Worm (Caenorhabditis elegans) whole organism, L1 larva: ENCODE measurements around the gene otpl-3.

ENCODE experiments used
- C34B4.2 ChIP-seq: sonication (generic microtip); optimal IDR thresholded peaks from 2 replicates; lab custom pipeline; 2017; ENCODE audit warnings: mild to moderate bottlenecking, missing genetic modification characterization, missing compliant biosample characterization
- aha-1 ChIP-seq: fragments of 150-350 bp; optimal IDR thresholded peaks from 2 replicates; lab custom pipeline; 2014; ENCODE audit warnings: missing biosample characterization, missing genetic modification characterization
- ceh-63 ChIP-seq: fragments of 200-800 bp; sonication (Bioruptor generic); optimal IDR thresholded peaks from 2 replicates; lab custom pipeline; 2018; ENCODE audit warnings: mild to moderate bottlenecking, missing genetic modification characterization, missing compliant biosample characterization
- ceh-8 ChIP-seq: fragments of 200-800 bp; sonication (Bioruptor generic); optimal IDR thresholded peaks from 2 replicates; lab custom pipeline; 2018; ENCODE audit warnings: mild to moderate bottlenecking, missing genetic modification characterization, moderate library complexity, missing compliant biosample characterization
- ceh-82 ChIP-seq, 3 experiments: fragments of 150-350 bp in 1 of 3; sonication (generic microtip) in 2 of 3; optimal IDR thresholded peaks; 2 replicates each; lab custom pipeline; 2014 to 2017; ENCODE audit warnings: missing biosample characterization in 3 of 3, missing genetic modification characterization in 3 of 3
- ceh-88 ChIP-seq: fragments of 200-800 bp; sonication (Bioruptor generic); IDR thresholded peaks from 2 replicates; pipeline ENCODE4 v1.3.6; 2022; ENCODE audit warnings: missing genetic modification characterization, missing compliant biosample characterization
- dpl-1 ChIP-seq, 3 experiments: fragments of 150-350 bp in 2 of 3; sonication (generic microtip) in 1 of 3; optimal IDR thresholded peaks; 2 replicates each; lab custom pipeline; 2014 to 2017; ENCODE audit warnings: missing biosample characterization in 3 of 3, missing genetic modification characterization in 3 of 3, missing genetic modification reagents in 3 of 3
- dsc-1 ChIP-seq: sonication (generic microtip); optimal IDR thresholded peaks from 2 replicates; lab custom pipeline; 2016; ENCODE audit warnings: mild to moderate bottlenecking, missing genetic modification characterization, missing compliant biosample characterization
- efl-1 ChIP-seq, 4 experiments: fragments of 150-350 bp; optimal IDR thresholded peaks in 3 of 4; peaks in 1 of 4; 1 replicate in 1 of 4; 2 replicates in 3 of 4; lab custom pipeline; 2014; ENCODE audit warnings: missing biosample characterization in 2 of 4, missing genetic modification characterization in 2 of 4, missing genetic modification reagents in 2 of 4
- elt-2 ChIP-seq: sonication (generic microtip); optimal IDR thresholded peaks from 2 replicates; lab custom pipeline; 2016; ENCODE audit warnings: missing genetic modification characterization, mild to moderate bottlenecking, inconsistent platforms, missing compliant biosample characterization, missing genetic modification reagents
- elt-3 ChIP-seq, 6 experiments: fragments of 150-350 bp in 1 of 6; sonication (generic microtip); optimal IDR thresholded peaks; 2 replicates each; lab custom pipeline; 2017 to 2018; ENCODE audit warnings: missing biosample characterization in 6 of 6, missing genetic modification characterization in 6 of 6, inconsistent platforms in 1 of 6
- ets-5 ChIP-seq: fragments of 200-800 bp; sonication (Bioruptor generic); IDR thresholded peaks from 2 replicates; pipeline ENCODE4 v1.3.6; 2022; ENCODE audit warnings: missing genetic modification characterization, missing compliant biosample characterization
- fkh-8 ChIP-seq: sonication (generic microtip); optimal IDR thresholded peaks from 2 replicates; lab custom pipeline; 2016; ENCODE audit warnings: mild to moderate bottlenecking, missing genetic modification characterization, missing compliant biosample characterization
- hpl-2 ChIP-seq: fragments of 150-350 bp; optimal IDR thresholded peaks from 2 replicates; lab custom pipeline; 2014; ENCODE audit warnings: missing biosample characterization, missing genetic modification reagents, missing genetic modification characterization
- jun-1 ChIP-seq: fragments of 150-350 bp; optimal IDR thresholded peaks from 2 replicates; lab custom pipeline; 2014; ENCODE audit warnings: missing biosample characterization, missing genetic modification reagents, missing genetic modification characterization
- lin-14 ChIP-seq: fragments of 200-800 bp; sonication (Bioruptor generic); optimal IDR thresholded peaks from 2 replicates; lab custom pipeline; 2018; ENCODE audit warnings: mild to moderate bottlenecking, missing genetic modification characterization, moderate library complexity, missing compliant biosample characterization
- lin-35 ChIP-seq, 2 experiments: fragments of 150-350 bp; optimal IDR thresholded peaks; 2 replicates each; lab custom pipeline; 2014; ENCODE audit warnings: missing biosample characterization in 2 of 2, missing genetic modification characterization in 2 of 2, missing genetic modification reagents in 2 of 2
- mab-9 ChIP-seq: fragments of 200-800 bp; sonication (Bioruptor generic); IDR thresholded peaks from 2 replicates; pipeline ENCODE4 v1.3.6; 2022; ENCODE audit warnings: missing genetic modification reagents, missing genetic modification characterization, missing compliant biosample characterization
- mdl-1 ChIP-seq, 2 experiments: fragments of 150-350 bp; optimal IDR thresholded peaks; 2 replicates each; lab custom pipeline; 2014 to 2017; ENCODE audit warnings: missing biosample characterization in 2 of 2, missing genetic modification characterization in 2 of 2, inconsistent platforms in 1 of 2
- nhr-20 ChIP-seq: sonication (generic microtip); optimal IDR thresholded peaks from 2 replicates; lab custom pipeline; 2016; ENCODE audit warnings: mild to moderate bottlenecking, missing genetic modification characterization, missing compliant biosample characterization
- nhr-71 ChIP-seq: sonication (generic microtip); optimal IDR thresholded peaks from 2 replicates; lab custom pipeline; 2016; ENCODE audit warnings: mild to moderate bottlenecking, missing genetic modification characterization, moderate library complexity, missing compliant biosample characterization
- pax-3 ChIP-seq: fragments of 200-800 bp; sonication (Bioruptor generic); optimal IDR thresholded peaks from 2 replicates; lab custom pipeline; 2018; ENCODE audit warnings: mild to moderate bottlenecking, missing genetic modification characterization, moderate library complexity, missing compliant biosample characterization
- skn-1 ChIP-seq: fragments of 150-350 bp; optimal IDR thresholded peaks from 2 replicates; lab custom pipeline; 2014; ENCODE audit warnings: missing biosample characterization, missing genetic modification characterization
- snu-23 ChIP-seq: sonication (generic microtip); optimal IDR thresholded peaks from 2 replicates; lab custom pipeline; 2016; ENCODE audit warnings: missing genetic modification characterization, missing compliant biosample characterization
- sup-37 ChIP-seq: fragments of 200-800 bp; sonication (Bioruptor generic); optimal IDR thresholded peaks from 2 replicates; lab custom pipeline; 2018; ENCODE audit warnings: mild to moderate bottlenecking, missing genetic modification characterization, missing compliant biosample characterization
- swsn-7 ChIP-seq: sonication (generic microtip); optimal IDR thresholded peaks from 2 replicates; lab custom pipeline; 2016; ENCODE audit warnings: missing genetic modification characterization, missing compliant biosample characterization
- unc-62 ChIP-seq: fragments of 150-350 bp; optimal IDR thresholded peaks from 2 replicates; lab custom pipeline; 2014; ENCODE audit warnings: missing biosample characterization, missing genetic modification reagents, missing genetic modification characterization
- unc-86 ChIP-seq: sonication (generic microtip); optimal IDR thresholded peaks from 2 replicates; lab custom pipeline; 2016; ENCODE audit warnings: missing genetic modification characterization, missing compliant biosample characterization
- unc-98 ChIP-seq: fragments of 200-800 bp; sonication (Bioruptor generic); IDR thresholded peaks from 2 replicates; pipeline ENCODE4 v1.3.6; 2022; ENCODE audit warnings: missing genetic modification characterization, missing compliant biosample characterization

The otpl-3 gene

DNA sequence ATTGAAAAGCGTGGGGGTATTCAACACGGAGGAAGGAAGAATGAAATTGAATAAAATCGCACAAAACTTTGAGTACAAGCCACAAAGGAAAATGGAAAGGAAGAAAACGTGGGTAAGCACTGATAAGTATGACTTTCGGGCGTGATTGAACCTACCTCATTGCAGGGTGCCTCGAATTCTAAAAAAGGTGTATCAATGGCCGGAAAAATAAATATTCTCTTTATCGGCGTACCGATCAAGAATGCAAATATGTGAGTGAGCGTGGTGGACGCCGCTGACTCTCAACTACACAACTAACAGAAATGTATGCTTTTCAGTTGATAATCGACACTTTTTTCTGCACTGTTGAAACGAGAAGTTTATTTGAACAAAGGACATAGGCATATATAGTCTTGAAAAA lies at the start of gene otpl-3:
TSS of gene otpl-3 (minus strand) at position 304 of the 400 bp plus-strand sequence.
- TF ChIP-seq mdl-1 (tag; optimal IDR thresholded peaks at IDR 0.05; lab: Kevin White, UChicago) (no peak), lin-14 (peak; percentile 33), elt-2 (tag; lab: Kevin White, UChicago) (peak; percentile 81), nhr-20 (tag; lab: Kevin White, UChicago) (no peak), lin-35 (GFP tag; optimal IDR thresholded peaks at IDR 0.05; lab: Kevin White, UChicago) (peak in 1 of 2 experiments; percentile 14), unc-98 (GFP tag; lab: Robert Waterston, UW) (no peak), jun-1 (tag; lab: Kevin White, UChicago) (peak; percentile 20)
- TF ChIP-seq, all 84 proteins: peak for 4

ce11 chrX:6971301-6971700 lies 46.7 kb upstream of the otpl-3 start:
- peak; percentile 69 for TF ChIP-seq lin-14
- no peak for TF ChIP-seq elt-3 (tag; optimal IDR thresholded peaks at IDR 0.05; lab: Kevin White, UChicago)
- TF ChIP-seq sup-37 (GFP tag; lab: Kevin White, UChicago): no peak
- peak in 1 of 3 experiments; percentile 19 for TF ChIP-seq ceh-82 (tag; optimal IDR thresholded peaks at IDR 0.05; lab: Kevin White, UChicago)
- no peak for TF ChIP-seq efl-1 (optimal IDR thresholded peaks at IDR 0.05; lab: Kevin White, UChicago)
- peak in 1 of 2 experiments; percentile 83 for TF ChIP-seq efl-1 (GFP tag; optimal IDR thresholded peaks at IDR 0.05 in 1 of 2; lab: Kevin White, UChicago)
- no peak for TF ChIP-seq pax-3

DNA sequence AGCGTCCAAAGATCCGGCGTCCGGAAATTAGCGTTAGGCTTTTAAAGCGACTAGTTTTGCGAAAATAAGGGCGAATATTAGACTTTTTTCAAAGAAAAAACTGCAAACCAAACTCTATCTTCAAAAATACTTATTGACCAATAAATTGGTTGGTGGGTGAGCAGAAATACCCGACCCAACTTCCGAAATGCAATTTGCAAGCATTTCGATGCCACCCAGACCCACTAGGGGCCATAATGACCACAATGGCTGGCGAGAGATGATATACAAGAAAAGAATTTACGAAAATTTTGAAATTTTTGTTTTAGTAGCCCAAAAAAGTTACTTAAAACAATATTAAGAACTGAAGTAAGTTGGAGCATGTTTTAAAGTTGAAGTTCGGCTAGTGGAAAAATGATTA lies 45.6 kb upstream of the otpl-3 start:
- TF ChIP-seq lin-14 (peak; percentile 30), unc-62 (GFP tag; lab: Kevin White, UChicago) (no peak)

- peak; percentile 32 for TF ChIP-seq pax-3
- TF ChIP-seq fkh-8 (tag; lab: Kevin White, UChicago): peak; percentile 40
- peak; percentile 90 for TF ChIP-seq dsc-1 (tag; lab: Kevin White, UChicago)
- no peak for TF ChIP-seq efl-1 (optimal IDR thresholded peaks at IDR 0.05; lab: Kevin White, UChicago)
- peak in 1 of 2 experiments; percentile 49 for TF ChIP-seq efl-1 (GFP tag; optimal IDR thresholded peaks at IDR 0.05 in 1 of 2; lab: Kevin White, UChicago)
- no peak for TF ChIP-seq aha-1 (tag; lab: Kevin White, UChicago)
Observed at ce11 chrX:6968553-6968952, 44.0 kb upstream of the otpl-3 start.

ce11 chrX:6967057-6967456 lies 42.5 kb upstream of the otpl-3 start, which contains the start of gene F01E11.3:
TSS of gene F01E11.3 (plus strand) at chrX:6967357.
- TF ChIP-seq ceh-88: no peak
- TF ChIP-seq dpl-1 (GFP tag; optimal IDR thresholded peaks at IDR 0.05; lab: Kevin White, UChicago): no peak
- no peak for TF ChIP-seq dsc-1 (tag; lab: Kevin White, UChicago)
- TF ChIP-seq skn-1 (tag; lab: Kevin White, UChicago): no peak
- TF ChIP-seq hpl-2 (GFP tag; lab: Kevin White, UChicago): no peak
- TF ChIP-seq ceh-63: no peak
- TF ChIP-seq aha-1 (tag; lab: Kevin White, UChicago): no peak
- TF ChIP-seq snu-23 (GFP tag; lab: Kevin White, UChicago): no peak
- TF ChIP-seq ets-5 (GFP tag; lab: Robert Waterston, UW): no peak
- TF ChIP-seq swsn-7: no peak
- TF ChIP-seq C34B4.2: no peak
- TF ChIP-seq mab-9 (GFP tag; lab: Robert Waterston, UW): no peak
- TF ChIP-seq ceh-8 (GFP tag; lab: Kevin White, UChicago): no peak
- no peak for TF ChIP-seq unc-86
- TF ChIP-seq, all 84 proteins: peak for 0

ce11 chrX:6963842-6964241 lies 39.3 kb upstream of the otpl-3 start:
- no peak for TF ChIP-seq mab-9 (GFP tag; lab: Robert Waterston, UW)
- TF ChIP-seq lin-14: peak; percentile 21
- no peak for TF ChIP-seq nhr-71 (tag; lab: Kevin White, UChicago)
- TF ChIP-seq, all 84 proteins: peak for 1
